Worm (Caenorhabditis elegans) whole organism, mixed stage, embryonic: Measurements from ENCODE around the gene W01C8.1.

Experiments
- ceh-43 ChIP-seq: fragments of 200-800 bp; sonication (Bioruptor generic); optimal IDR thresholded peaks from 2 replicates; lab custom pipeline; 2018; ENCODE audit warnings: mild to moderate bottlenecking, missing genetic modification characterization, moderate library complexity, missing compliant biosample characterization
- ces-1 ChIP-seq: fragments of 150-350 bp; optimal IDR thresholded peaks from 2 replicates; lab custom pipeline; 2014; ENCODE audit warnings: missing biosample characterization, missing genetic modification reagents, missing genetic modification characterization
- drap-1 ChIP-seq: fragments of 200-800 bp; sonication (Bioruptor generic); optimal IDR thresholded peaks from 3 replicates; lab custom pipeline; 2018; ENCODE audit warnings: mild to moderate bottlenecking, missing genetic modification characterization, missing compliant biosample characterization
- elt-1 ChIP-seq: sonication (generic microtip); optimal IDR thresholded peaks from 2 replicates; lab custom pipeline; 2017; ENCODE audit warnings: missing genetic modification characterization, mild to moderate bottlenecking, missing compliant biosample characterization, antibody characterized with exemption, moderate library complexity, borderline replicate concordance; ENCODE audit not compliant: insufficient read depth
- ham-2 ChIP-seq: fragments of 200-800 bp; sonication (Bioruptor generic); optimal IDR thresholded peaks from 2 replicates; lab custom pipeline; 2018; ENCODE audit warnings: mild to moderate bottlenecking, missing genetic modification characterization, missing compliant biosample characterization
- hlh-1 ChIP-seq: fragments of 150-350 bp; optimal IDR thresholded peaks from 2 replicates; lab custom pipeline; 2014; ENCODE audit warnings: missing biosample characterization, missing genetic modification reagents, missing genetic modification characterization
- lin-13 ChIP-seq: fragments of 150-350 bp; optimal IDR thresholded peaks from 2 replicates; lab custom pipeline; 2014; ENCODE audit warnings: missing biosample characterization, missing genetic modification characterization
- mab-5 ChIP-seq: fragments of 150-350 bp; optimal IDR thresholded peaks from 2 replicates; lab custom pipeline; 2014; ENCODE audit warnings: missing biosample characterization, missing genetic modification characterization
- nhr-237 ChIP-seq: fragments of 150-350 bp; optimal IDR thresholded peaks from 2 replicates; lab custom pipeline; 2014; ENCODE audit warnings: missing biosample characterization, missing genetic modification characterization
- sem-2 ChIP-seq: fragments of 200-800 bp; sonication (Bioruptor generic); optimal IDR thresholded peaks from 2 replicates; lab custom pipeline; 2018; ENCODE audit warnings: mild to moderate bottlenecking, missing genetic modification characterization, missing compliant biosample characterization
- sptf-1 ChIP-seq: sonication (generic microtip); optimal IDR thresholded peaks from 2 replicates; lab custom pipeline; 2017; ENCODE audit warnings: mild to moderate bottlenecking, missing genetic modification characterization, moderate library complexity, missing compliant biosample characterization
- unc-39 ChIP-seq: fragments of 150-350 bp; optimal IDR thresholded peaks from 2 replicates; lab custom pipeline; 2014; ENCODE audit warnings: missing biosample characterization, missing genetic modification characterization
- unc-62 ChIP-seq: fragments of 150-350 bp; optimal IDR thresholded peaks from 2 replicates; lab custom pipeline; 2014; ENCODE audit warnings: missing biosample characterization, missing genetic modification reagents, missing genetic modification characterization

- TF ChIP-seq unc-39 (tag; lab: Kevin White, UChicago) (no peak), lin-13 (tag; lab: Kevin White, UChicago) (no peak), unc-62 (GFP tag; lab: Kevin White, UChicago) (no peak), nhr-237 (tag; lab: Kevin White, UChicago) (no peak), sem-2 (GFP tag; lab: Kevin White, UChicago) (no peak), elt-1 (no peak), ham-2 (GFP tag; lab: Kevin White, UChicago) (no peak), hlh-1 (tag; lab: Kevin White, UChicago) (no peak), ces-1 (GFP tag; lab: Kevin White, UChicago) (no peak), mab-5 (tag; lab: Kevin White, UChicago) (no peak), ceh-43 (GFP tag; lab: Kevin White, UChicago) (no peak), sptf-1 (tag; lab: Kevin White, UChicago) (no peak), drap-1 (no peak)
These were observed 51.0 kb downstream of the W01C8.1 start, which contains the start of gene gnrr-4 for ce11 chrX:5743209-5743608.
